Fruit fly (Drosophila melanogaster): ENCODE results near the gene Atg4a.

The Atg4a gene

DNA sequence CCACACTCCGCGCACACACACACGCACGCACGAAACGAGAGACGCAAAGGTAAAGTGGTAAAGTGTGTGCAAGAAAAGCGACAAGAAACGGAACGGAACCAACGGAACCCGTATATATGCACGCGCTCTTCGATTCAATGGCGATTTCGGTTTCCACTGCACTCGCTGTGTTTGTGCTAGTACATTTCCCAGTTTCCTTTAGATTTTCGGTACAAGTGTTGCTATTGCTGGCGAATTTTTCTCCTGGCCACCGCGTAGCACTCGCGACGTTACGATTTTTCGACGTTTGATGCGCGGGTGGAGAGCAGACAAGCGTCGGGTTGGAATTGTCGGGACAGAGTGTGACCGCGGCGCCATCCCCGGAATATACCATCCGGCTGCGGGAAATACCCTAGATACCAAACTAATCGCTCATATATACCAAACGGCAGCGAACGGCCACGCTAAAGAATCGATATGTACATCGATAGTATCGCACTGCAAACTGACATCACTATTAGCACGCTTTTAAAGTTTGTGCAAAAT, 3.2 kb upstream of the Atg4a start, which contains the start of the genes S and ast (continued):
- TF ChIP-seq Fer1 (GFP tag; optimal IDR thresholded peaks at IDR 0.05) = peak; percentile 61
- TF ChIP-seq zf30C (GFP tag; optimal IDR thresholded peaks at IDR 0.05) = no peak
- no peak for TF ChIP-seq jigr1 (GFP tag; IDR thresholded peaks at IDR 0.05)
- peak; percentile 4 for TF ChIP-seq CG7556 (GFP tag; optimal IDR thresholded peaks at IDR 0.05)
- TF ChIP-seq CG11398 (GFP tag; optimal IDR thresholded peaks at IDR 0.05) = peak; percentile 8
- TF ChIP-seq NC2β (GFP tag; optimal IDR thresholded peaks at IDR 0.05) = peak; percentile 60
- TF ChIP-seq dati (GFP tag; IDR thresholded peaks at IDR 0.05) = no peak
- TF ChIP-seq z (GFP tag; IDR thresholded peaks at IDR 0.05) = no peak
- TF ChIP-seq CG5953 (GFP tag; IDR thresholded peaks at IDR 0.05) = no peak
- peak; percentile 73 for TF ChIP-seq gro (GFP tag; optimal IDR thresholded peaks at IDR 0.05)
- no peak for TF ChIP-seq crol (GFP tag; IDR thresholded peaks at IDR 0.05)
- TF ChIP-seq Atf6 (GFP tag; IDR thresholded peaks at IDR 0.05) = peak; percentile 37; the same call in 1 of the 2 replicates
- TF ChIP-seq Dip3 (GFP tag; optimal IDR thresholded peaks at IDR 0.05) = no peak
- no peak for TF ChIP-seq CG3838 (GFP tag; optimal IDR thresholded peaks at IDR 0.05)
- TF ChIP-seq fd96Cb (tag; optimal IDR thresholded peaks at IDR 0.05) = no peak
- TF ChIP-seq B-H1 (GFP tag; IDR thresholded peaks at IDR 0.05) = no peak
- TF ChIP-seq Dip2 (GFP tag; IDR thresholded peaks at IDR 0.05) = no peak
- no peak for TF ChIP-seq trh (GFP tag; optimal IDR thresholded peaks at IDR 0.05)
- peak; percentile 35; the same call in 1 of the 3 replicates for TF ChIP-seq gce (GFP tag; IDR thresholded peaks at IDR 0.05)
- TF ChIP-seq phol (tag; optimal IDR thresholded peaks at IDR 0.05) = peak; percentile 50
- TF ChIP-seq HLH3B (GFP tag; IDR thresholded peaks at IDR 0.05) = 0 out of 2 replicates have a peak, but pooled peaks have one; percentile 20
- peak; percentile 30; the same call in 1 of the 2 replicates for TF ChIP-seq CG11247 (GFP tag; IDR thresholded peaks at IDR 0.05)
- peak; percentile 62 for TF ChIP-seq Adf1 (GFP tag; IDR thresholded peaks at IDR 0.05)
- TF ChIP-seq Med (GFP tag) = peak; percentile 93

- no peak for TF ChIP-seq lbe (GFP tag; optimal IDR thresholded peaks at IDR 0.05)
- no peak for TF ChIP-seq CG17361 (GFP tag; IDR thresholded peaks at IDR 0.05)
- peak; percentile 68 for TF ChIP-seq Deaf1 (tag; optimal IDR thresholded peaks at IDR 0.05)
- TF ChIP-seq Atf3 (GFP tag; optimal IDR thresholded peaks at IDR 0.05) = no peak
- no peak for TF ChIP-seq Aef1 (GFP tag; IDR thresholded peaks at IDR 0.05)
- TF ChIP-seq trem (tag; optimal IDR thresholded peaks at IDR 0.05) = no peak
- TF ChIP-seq CG13424 (tag; optimal IDR thresholded peaks at IDR 0.05) = no peak
- no peak for TF ChIP-seq lmd (GFP tag; IDR thresholded peaks at IDR 0.05)
- TF ChIP-seq CG16863 (GFP tag; optimal IDR thresholded peaks at IDR 0.05) = no peak
- TF ChIP-seq seq (GFP tag; IDR thresholded peaks at IDR 0.05) = no peak
- no peak for TF ChIP-seq ham (GFP tag; IDR thresholded peaks at IDR 0.05)
- peak; percentile 11; the same call in 1 of the 2 replicates for TF ChIP-seq E2f2 (GFP tag; IDR thresholded peaks at IDR 0.05)
- TF ChIP-seq Trl (optimal IDR thresholded peaks at IDR 0.05) = peak; percentile 34 to 60
- no peak for TF ChIP-seq Trl (GFP tag; optimal IDR thresholded peaks at IDR 0.05)
- no peak for TF ChIP-seq Bdp1 (GFP tag; optimal IDR thresholded peaks at IDR 0.05)
- no peak for TF ChIP-seq chm (GFP tag; IDR thresholded peaks at IDR 0.05)
- TF ChIP-seq eve (GFP tag; optimal IDR thresholded peaks at IDR 0.05) = no peak
- no peak for TF ChIP-seq CG12769 (tag; optimal IDR thresholded peaks at IDR 0.05)
- TF ChIP-seq z (GFP tag; IDR thresholded peaks at IDR 0.05) = peak; percentile 93
- no peak for TF ChIP-seq hth (optimal IDR thresholded peaks at IDR 0.05)
- no peak for TF ChIP-seq TFAM (GFP tag; optimal IDR thresholded peaks at IDR 0.05)
- no peak for TF ChIP-seq jigr1 (GFP tag; IDR thresholded peaks at IDR 0.05)
- no peak for TF ChIP-seq Sry-δ (GFP tag; optimal IDR thresholded peaks at IDR 0.05)
- TF ChIP-seq CG14014 (GFP tag; IDR thresholded peaks at IDR 0.05) = 0 out of 2 replicates have a peak, but pooled peaks have one; percentile 9
- no peak for TF ChIP-seq disco-r (GFP tag; optimal IDR thresholded peaks at IDR 0.05)
- TF ChIP-seq ewg (GFP tag; optimal IDR thresholded peaks at IDR 0.05) = peak; percentile 87
- TF ChIP-seq chinmo (GFP tag; IDR thresholded peaks at IDR 0.05; ENCODE audit: partially characterized antibody) = 0 out of 4 replicates have a peak, but pooled peaks have one; percentile 62
- no peak for TF ChIP-seq lilli (GFP tag; optimal IDR thresholded peaks at IDR 0.05)
- no peak for TF ChIP-seq h (optimal IDR thresholded peaks at IDR 0.05)
- no peak for TF ChIP-seq CG11398 (GFP tag; optimal IDR thresholded peaks at IDR 0.05)
- TF ChIP-seq CG6654 (GFP tag; optimal IDR thresholded peaks at IDR 0.05) = no peak
- TF ChIP-seq caup (GFP tag; optimal IDR thresholded peaks at IDR 0.05; ENCODE audit: severe bottlenecking) = no peak
Measured at dm6 chr2L:1082668-1083067, 2.0 kb downstream of the Atg4a start.

Data from whole organism, embryonic.